Worm (Caenorhabditis elegans): ENCODE measurements around the gene str-7.

DNA sequence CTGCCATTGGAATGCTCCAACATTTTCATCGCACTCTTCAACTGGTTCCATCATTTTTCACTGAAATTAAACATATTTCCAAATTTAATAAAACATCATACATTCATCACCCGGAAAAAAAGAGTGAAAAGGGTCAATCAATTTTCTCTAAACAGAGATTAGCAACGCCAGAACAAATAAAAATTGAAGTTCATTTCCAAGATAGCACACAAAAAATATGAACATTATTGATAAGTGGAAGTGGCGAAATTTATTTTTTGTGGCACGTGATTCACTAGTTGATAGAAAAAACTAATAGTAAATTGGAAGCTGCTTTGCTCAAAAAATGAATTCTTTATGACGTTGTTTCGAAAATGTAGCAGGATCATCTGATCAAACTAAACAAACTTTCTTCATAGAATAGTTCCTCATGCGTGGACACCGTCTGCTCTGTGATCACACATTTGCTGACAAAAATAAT lies 24.1 kb downstream of the str-7 start, which contains the start of the genes F14H3.12 and srj-29:
- no peak for TF ChIP-seq snpc-4 (tag; optimal IDR thresholded peaks at IDR 0.05)
- TF ChIP-seq unc-62 (GFP tag; optimal IDR thresholded peaks at IDR 0.05) = no peak
- TF ChIP-seq nhr-2 (tag; optimal IDR thresholded peaks at IDR 0.05) = no peak
- TF ChIP-seq cnd-1 (tag; optimal IDR thresholded peaks at IDR 0.05) = no peak
- no peak for TF ChIP-seq nhr-237 (tag; optimal IDR thresholded peaks at IDR 0.05)
